Fruit fly (Drosophila melanogaster) whole organism, embryonic: Measurements from ENCODE around the gene Sfp79B.

Source experiments
- Ada2b ChIP-seq: fragments of 200-800 bp; sonication (Bioruptor generic); IDR thresholded peaks from 2 replicates; pipeline ENCODE4 v1.3.6; 2022; ENCODE audit warnings: missing biosample characterization, missing genetic modification characterization
- Awh ChIP-seq: fragments of 200-800 bp; sonication (Bioruptor generic); IDR thresholded peaks from 2 replicates; pipeline ENCODE4, ENCODE4 v1.3.6; 2022; ENCODE audit warnings: missing biosample characterization, missing genetic modification characterization
- CG10274 ChIP-seq: fragments of 200-800 bp; sonication (Bioruptor generic); optimal IDR thresholded peaks from 3 replicates; lab custom pipeline; 2017; ENCODE audit warnings: missing biosample characterization, mild to moderate bottlenecking, missing genetic modification characterization
- CG10543 ChIP-seq: fragments of 200-800 bp; sonication (Bioruptor generic); optimal IDR thresholded peaks from 3 replicates; lab custom pipeline; 2017; ENCODE audit warnings: missing biosample characterization, mild to moderate bottlenecking, missing genetic modification characterization, moderate library complexity
- CG12155 ChIP-seq: fragments of 200-800 bp; sonication (Bioruptor generic); optimal IDR thresholded peaks from 3 replicates; lab custom pipeline; 2016; ENCODE audit warnings: missing biosample characterization, missing genetic modification characterization
- CG13287 ChIP-seq: fragments of 200-800 bp; sonication (Bioruptor generic); IDR thresholded peaks from 2 replicates; pipeline ENCODE4 v1.3.6; 2022; ENCODE audit warnings: missing biosample characterization, missing genetic modification characterization; ENCODE audit not compliant: partially characterized antibody
- CG1647 ChIP-seq: fragments of 200-800 bp; sonication (Bioruptor generic); optimal IDR thresholded peaks from 3 replicates; lab custom pipeline; 2016; ENCODE audit warnings: missing biosample characterization, missing genetic modification characterization
- CG17361 ChIP-seq: fragments of 200-800 bp; sonication (Bioruptor generic); IDR thresholded peaks from 3 replicates; pipeline ENCODE4 v1.3.6; 2022; ENCODE audit warnings: missing biosample characterization, missing genetic modification characterization
- CG17385 ChIP-seq: fragments of 200-800 bp; sonication (Bioruptor generic); optimal IDR thresholded peaks from 3 replicates; lab custom pipeline; 2018; ENCODE audit warnings: missing biosample characterization, mild to moderate bottlenecking, missing genetic modification characterization
- CG17802 ChIP-seq: fragments of 200-800 bp; sonication (Bioruptor generic); optimal IDR thresholded peaks from 2 replicates; lab custom pipeline; 2018; ENCODE audit warnings: missing biosample characterization, mild to moderate bottlenecking, missing genetic modification characterization, moderate library complexity
- CG2678 ChIP-seq: fragments of 200-800 bp; sonication (Bioruptor generic); optimal IDR thresholded peaks from 3 replicates; lab custom pipeline; 2019; ENCODE audit warnings: missing biosample characterization, mild to moderate bottlenecking, missing genetic modification characterization, moderate library complexity
- CG3163 ChIP-seq: fragments of 200-800 bp; sonication (Bioruptor generic); optimal IDR thresholded peaks from 3 replicates; lab custom pipeline; 2016; ENCODE audit warnings: missing biosample characterization, missing genetic modification characterization
- CG4707 ChIP-seq: fragments of 200-800 bp; sonication (Bioruptor generic); optimal IDR thresholded peaks from 2 replicates; lab custom pipeline; 2018; ENCODE audit warnings: missing biosample characterization, mild to moderate bottlenecking, missing genetic modification characterization, moderate library complexity
- CG6175 ChIP-seq: fragments of 200-800 bp; sonication (Bioruptor generic); IDR thresholded peaks from 3 replicates; pipeline ENCODE4 v1.3.6; 2022; ENCODE audit warnings: missing biosample characterization, missing genetic modification characterization
- CG6791 ChIP-seq: fragments of 200-800 bp; sonication (Bioruptor generic); IDR thresholded peaks from 3 replicates; pipeline ENCODE4 v1.3.6; 2022; ENCODE audit warnings: missing biosample characterization, missing genetic modification characterization; ENCODE audit not compliant: partially characterized antibody
- CG8478 ChIP-seq: fragments of >200 bp; optimal IDR thresholded peaks from 2 replicates; lab custom pipeline; 2018
- CG9437 ChIP-seq: fragments of 200-800 bp; sonication (Bioruptor generic); optimal IDR thresholded peaks from 2 replicates; lab custom pipeline; 2018; ENCODE audit warnings: missing biosample characterization, mild to moderate bottlenecking, missing genetic modification characterization
- CG9727 ChIP-seq: fragments of 200-800 bp; sonication (Bioruptor generic); optimal IDR thresholded peaks from 3 replicates; lab custom pipeline; 2017; ENCODE audit warnings: missing biosample characterization, mild to moderate bottlenecking, missing genetic modification characterization
- CrebB ChIP-seq: fragments of 200-800 bp; sonication (Bioruptor generic); optimal IDR thresholded peaks from 3 replicates; lab custom pipeline; 2018; ENCODE audit warnings: missing biosample characterization, mild to moderate bottlenecking, missing genetic modification characterization
- Deaf1 ChIP-seq: fragments of 200-800 bp; optimal IDR thresholded peaks from 3 replicates; lab custom pipeline; 2019; ENCODE audit warnings: missing biosample characterization, mild to moderate bottlenecking, missing genetic modification characterization, moderate library complexity
- Dip2 ChIP-seq: fragments of 200-800 bp; sonication (Bioruptor generic); IDR thresholded peaks from 2 replicates; pipeline ENCODE4 v1.3.6; 2022; ENCODE audit warnings: missing biosample characterization, missing genetic modification characterization
- GATAe ChIP-seq: fragments of 200-800 bp; sonication (Bioruptor generic); conservative IDR thresholded peaks from 2 replicates; pipeline ENCODE4 v1.3.6; 2022; ENCODE audit warnings: missing biosample characterization, missing genetic modification characterization
- Hmr ChIP-seq: fragments of 200-800 bp; sonication (Bioruptor generic); optimal IDR thresholded peaks from 3 replicates; lab custom pipeline; 2017; ENCODE audit warnings: mild to moderate bottlenecking, missing biosample characterization, missing genetic modification reagents, missing genetic modification characterization
- Poxn ChIP-seq: fragments of 200-800 bp; sonication (Bioruptor generic); IDR thresholded peaks from 2 replicates; pipeline ENCODE4 v1.3.6; 2022; ENCODE audit warnings: missing biosample characterization, missing genetic modification characterization
- Stat92E ChIP-seq, 3 experiments: fragments of >200 bp in 2 of 3; fragments of 200-800 bp in 1 of 3; sonication (Bioruptor generic) in 1 of 3; optimal IDR thresholded peaks; 2 replicates each; lab custom pipeline; 2017 to 2019; ENCODE audit warnings: missing biosample characterization in 3 of 3, missing genetic modification characterization in 3 of 3, mild to moderate bottlenecking in 1 of 3, moderate library complexity in 1 of 3
- abd-A ChIP-seq: fragments of 200-800 bp; sonication (Bioruptor generic); optimal IDR thresholded peaks from 3 replicates; lab custom pipeline; 2019; ENCODE audit warnings: missing biosample characterization, mild to moderate bottlenecking, missing genetic modification characterization, moderate library complexity
- caup ChIP-seq: fragments of 200-800 bp; sonication (Bioruptor generic); optimal IDR thresholded peaks from 3 replicates; lab custom pipeline; 2017; ENCODE audit warnings: missing biosample characterization, mild to moderate bottlenecking, missing genetic modification characterization, moderate library complexity; ENCODE audit not compliant: severe bottlenecking
- cg ChIP-seq: fragments of 200-800 bp; sonication (Bioruptor generic); optimal IDR thresholded peaks from 3 replicates; lab custom pipeline; 2019; ENCODE audit warnings: missing biosample characterization, mild to moderate bottlenecking, missing genetic modification characterization, moderate library complexity
- dan ChIP-seq: fragments of 200-800 bp; sonication (Bioruptor generic); IDR thresholded peaks from 2 replicates; pipeline ENCODE4 v1.3.6; 2022; ENCODE audit warnings: missing biosample characterization, missing genetic modification characterization
- danr ChIP-seq: fragments of 200-800 bp; sonication (Bioruptor generic); IDR thresholded peaks from 2 replicates; pipeline ENCODE4 v1.3.6; 2022; ENCODE audit warnings: missing biosample characterization, missing genetic modification characterization
- dati ChIP-seq: fragments of 200-800 bp; sonication (Bioruptor generic); IDR thresholded peaks from 2 replicates; pipeline ENCODE4 v1.3.6; 2022; ENCODE audit warnings: missing biosample characterization, missing genetic modification characterization
- ftz-f1 ChIP-seq: fragments of 200-800 bp; sonication (Bioruptor generic); optimal IDR thresholded peaks from 2 replicates; lab custom pipeline; 2016; ENCODE audit warnings: missing biosample characterization, missing genetic modification characterization
- gcm ChIP-seq: fragments of 200-800 bp; sonication (Bioruptor generic); optimal IDR thresholded peaks from 2 replicates; lab custom pipeline; 2019; ENCODE audit warnings: missing biosample characterization, mild to moderate bottlenecking, missing genetic modification characterization, moderate library complexity
- gfzf ChIP-seq: fragments of 200-800 bp; sonication (Bioruptor generic); optimal IDR thresholded peaks from 2 replicates; lab custom pipeline; 2016; ENCODE audit warnings: missing biosample characterization, mild to moderate bottlenecking, missing genetic modification characterization, moderate library complexity
- grau ChIP-seq: fragments of 200-800 bp; optimal IDR thresholded peaks from 3 replicates; lab custom pipeline; 2019; ENCODE audit warnings: missing biosample characterization, mild to moderate bottlenecking, missing genetic modification characterization, moderate library complexity
- gro ChIP-seq: fragments of 200-800 bp; sonication (Bioruptor generic); optimal IDR thresholded peaks from 2 replicates; lab custom pipeline; 2016; ENCODE audit warnings: missing biosample characterization, missing genetic modification characterization
- hth ChIP-seq: fragments of >200 bp; optimal IDR thresholded peaks from 2 replicates; lab custom pipeline; 2017; ENCODE audit warnings: inconsistent platforms
- jigr1 ChIP-seq: fragments of 200-800 bp; sonication (Bioruptor generic); IDR thresholded peaks from 3 replicates; pipeline ENCODE4 v1.3.6; 2022; ENCODE audit warnings: missing biosample characterization, missing genetic modification characterization
- kay ChIP-seq: fragments of 200-800 bp; sonication (Bioruptor generic); optimal IDR thresholded peaks from 2 replicates; lab custom pipeline; 2016; ENCODE audit warnings: missing biosample characterization, missing genetic modification characterization
- kni ChIP-seq: fragments of 200-800 bp; sonication (Bioruptor generic); optimal IDR thresholded peaks from 3 replicates; lab custom pipeline; 2017; ENCODE audit warnings: mild to moderate bottlenecking, missing biosample characterization, missing genetic modification reagents, missing genetic modification characterization
- lbe ChIP-seq: fragments of 200-800 bp; sonication (Bioruptor generic); optimal IDR thresholded peaks from 2 replicates; lab custom pipeline; 2016; ENCODE audit warnings: missing biosample characterization, mild to moderate bottlenecking, missing genetic modification characterization
- lola ChIP-seq, 3 experiments: fragments of >200 bp in 2 of 3; fragments of 200-800 bp in 1 of 3; sonication (Bioruptor generic) in 1 of 3; optimal IDR thresholded peaks; 2 replicates each; lab custom pipeline; 2017 to 2019; ENCODE audit warnings: missing biosample characterization in 3 of 3, missing genetic modification characterization in 3 of 3, mild to moderate bottlenecking in 1 of 3, moderate library complexity in 1 of 3
- pb ChIP-seq: fragments of 200-800 bp; sonication (Bioruptor generic); optimal IDR thresholded peaks from 3 replicates; lab custom pipeline; 2016; ENCODE audit warnings: missing biosample characterization, missing genetic modification characterization
- psq ChIP-seq: fragments of 200-800 bp; sonication (Bioruptor generic); optimal IDR thresholded peaks from 2 replicates; lab custom pipeline; 2017; ENCODE audit warnings: missing biosample characterization, missing genetic modification characterization
- tna ChIP-seq: fragments of 200-800 bp; sonication (Bioruptor generic); IDR thresholded peaks from 2 replicates; pipeline ENCODE4 v1.3.6; 2022; ENCODE audit warnings: missing biosample characterization, missing genetic modification characterization; ENCODE audit not compliant: partially characterized antibody
- trem ChIP-seq: fragments of 200-800 bp; optimal IDR thresholded peaks from 3 replicates; lab custom pipeline; 2019; ENCODE audit warnings: missing biosample characterization, mild to moderate bottlenecking, missing genetic modification characterization, moderate library complexity
- trh ChIP-seq: fragments of 200-800 bp; sonication (Bioruptor generic); optimal IDR thresholded peaks from 2 replicates; lab custom pipeline; 2016; ENCODE audit warnings: missing biosample characterization, missing genetic modification characterization
- wek ChIP-seq: fragments of 200-800 bp; sonication (Bioruptor generic); optimal IDR thresholded peaks from 3 replicates; lab custom pipeline; 2018; ENCODE audit warnings: missing biosample characterization, mild to moderate bottlenecking, missing genetic modification characterization, moderate library complexity
- zfh2 ChIP-seq: fragments of 200-800 bp; sonication (Bioruptor generic); optimal IDR thresholded peaks from 2 replicates; lab custom pipeline; 2016; ENCODE audit warnings: missing biosample characterization, missing genetic modification characterization

Gene Sfp79B

dm6 chr3L:22075706-22076398 lies 4.3 kb upstream of the Sfp79B start, which contains the start of the genes CG7130 and RpLP0 (continued):
- TF ChIP-seq psq (GFP tag; lab: Kevin White, UChicago), result peak; percentile 64
- TF ChIP-seq CG17361 (GFP tag; lab: Robert Waterston, UW), result peak; percentile 92
- peak; percentile 78 for TF ChIP-seq ftz-f1 (GFP tag; lab: Kevin White, UChicago)
- TF ChIP-seq dati (GFP tag; lab: Robert Waterston, UW), result peak; percentile 87
- TF ChIP-seq gro (GFP tag; lab: Kevin White, UChicago), result peak; percentile 84
- peak; percentile 50; the same call in 1 of the 2 replicates for TF ChIP-seq Poxn (GFP tag; lab: Robert Waterston, UW)
- TF ChIP-seq CG17385 (GFP tag; lab: Kevin White, UChicago), result peak; percentile 89
- peak; percentile 85 for TF ChIP-seq CG1647 (GFP tag; lab: Kevin White, UChicago)
- peak; percentile 91 for TF ChIP-seq gfzf
- TF ChIP-seq trh (GFP tag; lab: Kevin White, UChicago), result peak; percentile 78
- peak; percentile 87 for TF ChIP-seq gcm (GFP tag; lab: Kevin White, UChicago)
- peak; percentile 89 for TF ChIP-seq trem (tag; lab: Kevin White, UChicago)
- peak; percentile 89 for TF ChIP-seq Awh (GFP tag; lab: Robert Waterston, UW)
- peak; percentile 61 for TF ChIP-seq Deaf1
- peak; percentile 93 for TF ChIP-seq CrebB (tag; lab: Kevin White, UChicago)
- no peak for TF ChIP-seq tna (GFP tag; lab: Robert Waterston, UW)
- TF ChIP-seq kni (GFP tag; lab: Kevin White, UChicago), result peak; percentile 93
- peak; percentile 94 for TF ChIP-seq wek
- no peak for TF ChIP-seq CG8478 (lab: Kevin White, UChicago)
- TF ChIP-seq lola (GFP tag; optimal IDR thresholded peaks at IDR 0.05; lab: Kevin White, UChicago), result peak in 1 of 3 experiments; percentile 73
- peak; percentile 87 for TF ChIP-seq CG10274 (GFP tag; lab: Kevin White, UChicago)
- peak; percentile 86 for TF ChIP-seq CG17802
- TF ChIP-seq CG4707, result peak; percentile 92
- TF ChIP-seq CG2678 (tag; lab: Kevin White, UChicago), result peak; percentile 85
- TF ChIP-seq CG6791 (GFP tag; lab: Robert Waterston, UW), result peak; percentile 62; the same call in 2 of the 3 replicates
- peak; percentile 85 for TF ChIP-seq CG9437
- TF ChIP-seq pb (GFP tag; lab: Kevin White, UChicago), result peak; percentile 96
- TF ChIP-seq CG13287 (GFP tag; lab: Robert Waterston, UW), result peak; percentile 64
- peak; percentile 52; the same call in 1 of the 2 replicates for TF ChIP-seq Ada2b
- TF ChIP-seq Hmr (GFP tag; lab: Kevin White, UChicago), result peak; percentile 97
- TF ChIP-seq lbe, result peak; percentile 69
- no peak for TF ChIP-seq jigr1
- peak; percentile 96 for TF ChIP-seq CG10543 (GFP tag; lab: Kevin White, UChicago)
- peak; percentile 66 for TF ChIP-seq abd-A (tag; lab: Kevin White, UChicago)
- TF ChIP-seq dan (GFP tag; lab: Robert Waterston, UW), result no peak
- TF ChIP-seq kay (GFP tag; lab: Kevin White, UChicago), result peak; percentile 15
- no peak for TF ChIP-seq Dip2 (GFP tag; lab: Robert Waterston, UW)
- TF ChIP-seq zfh2 (GFP tag; lab: Kevin White, UChicago), result peak; percentile 86
- TF ChIP-seq Stat92E (GFP tag; optimal IDR thresholded peaks at IDR 0.05; lab: Kevin White, UChicago), result peak in 1 of 3 experiments; percentile 63
- TF ChIP-seq CG9727 (GFP tag; lab: Kevin White, UChicago), result peak; percentile 96
- TF ChIP-seq CG6175, result peak; percentile 79; the same call in 2 of the 3 replicates
- TF ChIP-seq GATAe (GFP tag; lab: Robert Waterston, UW), result no peak
- TF ChIP-seq CG12155 (GFP tag; lab: Kevin White, UChicago), result peak; percentile 75
- peak; percentile 85 for TF ChIP-seq grau (tag; lab: Kevin White, UChicago)
- no peak for TF ChIP-seq cg (GFP tag; lab: Kevin White, UChicago)
- TF ChIP-seq CG3163 (GFP tag; lab: Kevin White, UChicago), result peak; percentile 82
- TF ChIP-seq hth, result no peak
- TF ChIP-seq danr (GFP tag; lab: Robert Waterston, UW), result 0 out of 2 replicates have a peak, but pooled peaks have one; percentile 13
- TF ChIP-seq caup (GFP tag; lab: Kevin White, UChicago), result peak; percentile 98
